Fruit fly (Drosophila melanogaster): ENCODE data around the gene obst-F.

The obst-F gene

dm6 chr3L:20185206-20185868, 16.1 kb downstream of the obst-F start (continued):
- TF ChIP-seq Sox102F (GFP tag; optimal IDR thresholded peaks at IDR 0.05) (peak; percentile 61), CG10631 (GFP tag; optimal IDR thresholded peaks at IDR 0.05) (peak; percentile 67), spab (GFP tag; optimal IDR thresholded peaks at IDR 0.05) (peak; percentile 31), Eip93F (GFP tag; optimal IDR thresholded peaks at IDR 0.05) (no peak), pdm3 (GFP tag; optimal IDR thresholded peaks at IDR 0.05) (peak; percentile 79), Hr39 (GFP tag; optimal IDR thresholded peaks at IDR 0.05) (peak; percentile 48), Hr4 (GFP tag; optimal IDR thresholded peaks at IDR 0.05) (peak; percentile 87), Gug (GFP tag; IDR thresholded peaks at IDR 0.05) (no peak), Smox (GFP tag; optimal IDR thresholded peaks at IDR 0.05) (peak; percentile 54), ss (GFP tag; optimal IDR thresholded peaks at IDR 0.05) (peak; percentile 39 to 68), esn (GFP tag; optimal IDR thresholded peaks at IDR 0.05) (peak; percentile 63), CG8632 (GFP tag; optimal IDR thresholded peaks at IDR 0.05) (peak; percentile 72), Eip78C (GFP tag) (peak; percentile 95), eg (GFP tag; IDR thresholded peaks at IDR 0.05) (no peak), CG6163 (GFP tag; IDR thresholded peaks at IDR 0.05) (0 out of 3 replicates have a peak, but pooled peaks have one; percentile 42), OdsH (GFP tag; optimal IDR thresholded peaks at IDR 0.05) (peak; percentile 81), CG8119 (GFP tag; IDR thresholded peaks at IDR 0.05) (peak; percentile 76), CG1621 (tag; optimal IDR thresholded peaks at IDR 0.05) (peak; percentile 66), vri (GFP tag; optimal IDR thresholded peaks at IDR 0.05) (peak; percentile 0), fd85E (GFP tag; optimal IDR thresholded peaks at IDR 0.05) (no peak)

dm6 chr3L:20183345-20184088, 17.9 kb downstream of the obst-F start:
- TF ChIP-seq pdm3 (GFP tag; optimal IDR thresholded peaks at IDR 0.05), result peak; percentile 80
- TF ChIP-seq CG16779 (tag; optimal IDR thresholded peaks at IDR 0.05), result no peak
- TF ChIP-seq Eip75B (GFP tag; optimal IDR thresholded peaks at IDR 0.05), result peak; percentile 61
- TF ChIP-seq Ets96B (tag; optimal IDR thresholded peaks at IDR 0.05), result peak; percentile 68
- peak; percentile 54 for TF ChIP-seq CG6792 (GFP tag; optimal IDR thresholded peaks at IDR 0.05)
- TF ChIP-seq dac (GFP tag; optimal IDR thresholded peaks at IDR 0.05), result peak; percentile 52
- no peak for TF ChIP-seq Hr38 (GFP tag; optimal IDR thresholded peaks at IDR 0.05)
- peak; percentile 63 for TF ChIP-seq CG3032 (tag; optimal IDR thresholded peaks at IDR 0.05)
- TF ChIP-seq CG4318 (GFP tag; optimal IDR thresholded peaks at IDR 0.05), result peak; percentile 64
- TF ChIP-seq lz (GFP tag; optimal IDR thresholded peaks at IDR 0.05), result peak; percentile 40
- TF ChIP-seq Hr4 (GFP tag; optimal IDR thresholded peaks at IDR 0.05), result peak; percentile 87
- TF ChIP-seq CG1621 (tag; optimal IDR thresholded peaks at IDR 0.05), result peak; percentile 28
- peak; percentile 70 for TF ChIP-seq CG3919 (GFP tag; optimal IDR thresholded peaks at IDR 0.05)
- peak; percentile 56 for TF ChIP-seq Hr39 (GFP tag; optimal IDR thresholded peaks at IDR 0.05)
- TF ChIP-seq CG8119 (GFP tag; IDR thresholded peaks at IDR 0.05), result peak; percentile 84
- peak; percentile 79 for TF ChIP-seq acj6 (GFP tag; optimal IDR thresholded peaks at IDR 0.05)
- TF ChIP-seq CG11294 (GFP tag; IDR thresholded peaks at IDR 0.05), result no peak
- TF ChIP-seq CG6276 (GFP tag; optimal IDR thresholded peaks at IDR 0.05), result peak; percentile 49
- no peak for TF ChIP-seq Blimp-1 (GFP tag; optimal IDR thresholded peaks at IDR 0.05)
- TF ChIP-seq fd85E (GFP tag; optimal IDR thresholded peaks at IDR 0.05), result no peak
- peak; percentile 70 for TF ChIP-seq topi (GFP tag; optimal IDR thresholded peaks at IDR 0.05)
- peak; percentile 89 for TF ChIP-seq Eip78C (GFP tag)
- TF ChIP-seq vri (GFP tag; optimal IDR thresholded peaks at IDR 0.05), result peak; percentile 34
- peak; percentile 78 for TF ChIP-seq OdsH (GFP tag; optimal IDR thresholded peaks at IDR 0.05)
- no peak for TF ChIP-seq fkh (GFP tag; optimal IDR thresholded peaks at IDR 0.05)
- peak; percentile 74 for TF ChIP-seq svp (GFP tag)
- peak; percentile 73 for TF ChIP-seq net (GFP tag; optimal IDR thresholded peaks at IDR 0.05)
- TF ChIP-seq Ets21C (GFP tag; optimal IDR thresholded peaks at IDR 0.05), result no peak
- peak; percentile 55 to 61 for TF ChIP-seq ss (GFP tag; optimal IDR thresholded peaks at IDR 0.05)
- TF ChIP-seq spab (GFP tag; optimal IDR thresholded peaks at IDR 0.05), result peak; percentile 60
- TF ChIP-seq Sox15 (GFP tag; optimal IDR thresholded peaks at IDR 0.05), result peak; percentile 46
- TF ChIP-seq Gug (GFP tag; IDR thresholded peaks at IDR 0.05), result no peak; the same call in 1 of the 2 replicates
- TF ChIP-seq dsx (GFP tag; optimal IDR thresholded peaks at IDR 0.05; ENCODE audit: poor library complexity, severe bottlenecking), result peak; percentile 65
- peak; percentile 67 for TF ChIP-seq fd59A (GFP tag; optimal IDR thresholded peaks at IDR 0.05)
- TF ChIP-seq CG31627 (GFP tag; optimal IDR thresholded peaks at IDR 0.05), result peak; percentile 68
- TF ChIP-seq Lpt (GFP tag; optimal IDR thresholded peaks at IDR 0.05), result peak; percentile 37
- peak; percentile 87 for TF ChIP-seq CG32006 (GFP tag; optimal IDR thresholded peaks at IDR 0.05)
- TF ChIP-seq CG10669 (GFP tag; optimal IDR thresholded peaks at IDR 0.05), result peak; percentile 68
- peak; percentile 50 for TF ChIP-seq Smox (GFP tag; optimal IDR thresholded peaks at IDR 0.05)
